Comparison of ENCODE assay signal across 1 fruit fly cellular context in the genomic region with DNA sequence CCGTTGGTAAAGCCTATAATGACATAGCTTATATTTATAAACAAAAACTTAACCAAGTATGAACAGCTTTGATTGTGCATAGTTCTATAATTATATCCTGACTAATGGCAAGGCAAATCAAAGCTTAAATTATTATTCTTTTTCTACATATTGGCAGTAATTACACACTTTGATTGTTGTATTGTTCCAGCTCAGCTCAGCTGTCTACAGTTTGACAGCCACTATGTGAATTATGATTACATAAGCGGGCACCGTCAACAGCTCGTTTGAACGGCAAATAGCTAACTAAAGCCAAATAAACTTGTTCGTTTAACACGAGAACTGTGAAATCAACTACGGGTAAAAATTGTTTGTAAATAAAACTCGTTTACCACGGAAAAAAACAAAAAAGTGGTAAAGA.
TF ChIP-seq lines count a peak whose summit lies in the region.

No protein-coding gene starts in this region.

TF ChIP-seq in whole organism, embryonic, 481 proteins besides CTCF, POLR2A, EP300 and RAD21 (continued from another document):
- TF ChIP-seq so (GFP tag; IDR thresholded peaks at IDR 0.05; lab: Robert Waterston, UW) (no peak), dati (GFP tag; IDR thresholded peaks at IDR 0.05; lab: Robert Waterston, UW) (no peak), odd (GFP tag; optimal IDR thresholded peaks at IDR 0.05; lab: Kevin White, UChicago) (no peak), sug (tag; optimal IDR thresholded peaks at IDR 0.05; lab: Kevin White, UChicago) (peak; percentile 6)
